Worm (Caenorhabditis elegans) whole organism, midembryonic: ENCODE measurements around the gene srw-44.

Source experiments
- cog-1 ChIP-seq: sonication (generic microtip); optimal IDR thresholded peaks from 2 replicates; lab custom pipeline; 2016; ENCODE audit warnings: missing genetic modification characterization, missing compliant biosample characterization
- flt-1 ChIP-seq: fragments of 200-800 bp; sonication (Bioruptor generic); IDR thresholded peaks from 2 replicates; pipeline ENCODE4 v1.3.6; 2022; ENCODE audit warnings: missing genetic modification characterization, missing compliant biosample characterization
- klf-2 ChIP-seq: fragments of 200-800 bp; sonication (Bioruptor generic); conservative IDR thresholded peaks from 2 replicates; pipeline ENCODE4 v1.3.6; 2022; ENCODE audit warnings: missing genetic modification reagents, missing genetic modification characterization, missing compliant biosample characterization
- ref-1 ChIP-seq: fragments of 200-800 bp; sonication (Bioruptor generic); conservative IDR thresholded peaks from 2 replicates; pipeline ENCODE4 v1.3.6; 2022; ENCODE audit warnings: missing genetic modification reagents, missing genetic modification characterization, missing compliant biosample characterization
- tab-1 ChIP-seq: fragments of 200-800 bp; sonication (Bioruptor generic); IDR thresholded peaks from 2 replicates; pipeline ENCODE4 v1.3.6; 2022; ENCODE audit warnings: missing genetic modification characterization, missing compliant biosample characterization
- ztf-23 ChIP-seq: fragments of 200-800 bp; sonication (Bioruptor generic); IDR thresholded peaks from 2 replicates; pipeline ENCODE4 v1.3.6; 2022; ENCODE audit warnings: missing genetic modification reagents, missing genetic modification characterization, missing compliant biosample characterization
- ztf-29 ChIP-seq: fragments of 200-800 bp; sonication (Bioruptor generic); IDR thresholded peaks from 2 replicates; pipeline ENCODE4 v1.3.6; 2022; ENCODE audit warnings: missing genetic modification reagents, missing genetic modification characterization, missing compliant biosample characterization

DNA sequence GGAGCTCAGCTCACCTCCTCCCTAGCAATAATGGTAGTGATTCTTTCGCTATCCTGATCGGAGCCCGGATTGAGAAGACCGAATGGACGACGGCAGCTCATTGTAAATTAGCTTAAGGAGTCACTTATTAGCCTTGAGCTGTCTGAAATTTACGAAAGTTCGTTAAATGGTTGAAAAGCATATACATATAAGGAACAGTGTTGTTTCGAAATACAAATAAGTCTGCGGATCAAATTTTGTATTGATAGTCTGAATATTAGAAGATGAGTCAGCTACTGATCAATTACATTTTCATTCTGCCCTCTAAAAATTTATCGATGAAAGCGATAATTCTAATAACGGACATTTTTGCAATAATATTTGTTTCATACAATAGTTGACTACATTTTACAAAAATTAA lies 13.4 kb upstream of the srw-44 start, which contains the start of gene F14F8.14:
- TF ChIP-seq cog-1 (tag; lab: Kevin White, UChicago): no peak
- no peak for TF ChIP-seq klf-2 (GFP tag; lab: Robert Waterston, UW)
- TF ChIP-seq tab-1 (GFP tag; lab: Robert Waterston, UW): no peak
- TF ChIP-seq ztf-29: no peak
- TF ChIP-seq flt-1 (GFP tag; lab: Robert Waterston, UW): no peak
- no peak for TF ChIP-seq ref-1 (GFP tag; lab: Robert Waterston, UW)
- TF ChIP-seq ztf-23: no peak
